Worm (Caenorhabditis elegans) whole organism, early embryonic: ENCODE results near the gene F02A9.7.

ENCODE experiments used
- B0310.2 ChIP-seq: sonication (generic microtip); optimal IDR thresholded peaks from 2 replicates; lab custom pipeline; 2016; ENCODE audit warnings: mild to moderate bottlenecking, missing genetic modification characterization, missing compliant biosample characterization
- F13C5.2 ChIP-seq: sonication (generic microtip); optimal IDR thresholded peaks from 2 replicates; lab custom pipeline; 2017; ENCODE audit warnings: mild to moderate bottlenecking, missing genetic modification characterization, inconsistent platforms, missing compliant biosample characterization
- ama-1 ChIP-seq: fragments of 150-350 bp; optimal IDR thresholded peaks from 2 replicates; lab custom pipeline; 2014
- ceh-36 ChIP-seq: sonication (generic microtip); optimal IDR thresholded peaks from 2 replicates; lab custom pipeline; 2016; ENCODE audit warnings: missing genetic modification characterization, inconsistent platforms, missing compliant biosample characterization
- ets-7 ChIP-seq: sonication (generic microtip); optimal IDR thresholded peaks from 2 replicates; lab custom pipeline; 2016; ENCODE audit warnings: missing genotype, missing genetic modification characterization, missing compliant biosample characterization
- sea-1 ChIP-seq: fragments of 200-800 bp; sonication (Bioruptor generic); conservative IDR thresholded peaks from 2 replicates; pipeline ENCODE4 v1.3.6; 2022; ENCODE audit warnings: missing genetic modification characterization, missing compliant biosample characterization
- tbx-11 ChIP-seq: fragments of 200-800 bp; sonication (Bioruptor generic); IDR thresholded peaks from 2 replicates; pipeline ENCODE4 v1.3.6; 2022; ENCODE audit warnings: missing genetic modification characterization, missing compliant biosample characterization
- tbx-37 ChIP-seq: fragments of 200-800 bp; sonication (Bioruptor generic); conservative IDR thresholded peaks from 2 replicates; pipeline ENCODE4 v1.3.6; 2022; ENCODE audit warnings: missing genetic modification reagents, missing genetic modification characterization, missing compliant biosample characterization
- tra-4 ChIP-seq: sonication (generic microtip); optimal IDR thresholded peaks from 2 replicates; lab custom pipeline; 2017; ENCODE audit warnings: missing genetic modification characterization, missing compliant biosample characterization

DNA sequence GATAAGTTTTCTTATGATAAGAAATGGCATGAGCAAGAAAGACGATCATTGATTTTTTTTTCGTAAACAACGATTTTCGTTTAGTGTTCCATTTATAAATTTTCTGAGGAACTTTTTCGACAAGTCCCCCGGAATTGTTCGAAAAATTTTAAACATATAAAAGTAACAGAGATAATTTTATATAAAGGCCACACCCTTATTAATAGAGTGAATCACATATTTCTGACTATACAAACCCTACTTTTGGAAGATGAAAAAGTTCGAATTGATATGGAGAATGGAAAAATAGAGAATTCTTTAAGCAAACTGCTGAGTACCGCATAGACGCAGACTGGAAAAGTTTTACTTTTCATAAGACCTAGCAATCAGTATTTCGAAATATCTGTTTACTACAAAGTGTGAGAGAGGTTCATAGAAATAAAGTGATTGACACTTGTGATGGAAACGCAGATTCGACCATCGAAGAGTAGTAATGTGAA, 24.3 kb downstream of the F02A9.7 start:
- TF ChIP-seq ceh-36 (tag; lab: Kevin White, UChicago) = peak; percentile 3
- TF ChIP-seq sea-1 (GFP tag; lab: Robert Waterston, UW) = peak; percentile 47; the same call in 1 of the 2 replicates
- no peak for TF ChIP-seq B0310.2 (tag; lab: Kevin White, UChicago)
- TF ChIP-seq tbx-37 (GFP tag; lab: Robert Waterston, UW) = no peak
- no peak for TF ChIP-seq F13C5.2 (tag; lab: Kevin White, UChicago)
- TF ChIP-seq ama-1 (lab: Kevin White, UChicago) = no peak
- TF ChIP-seq tbx-11 = no peak
- TF ChIP-seq tra-4 (tag; lab: Kevin White, UChicago) = no peak
- TF ChIP-seq ets-7 (tag; lab: Kevin White, UChicago) = no peak
